Fruit fly (Drosophila melanogaster) Kc167 (cell line): Measurements from ENCODE around the gene rumi.

Experiments
- Myc ChIP-seq: fragments of >200 bp; optimal IDR thresholded peaks from 2 replicates; lab custom pipeline; 2017; ENCODE audit warnings: missing external identifiers
- Sin3A ChIP-seq: fragments of >200 bp; optimal IDR thresholded peaks from 2 replicates; lab custom pipeline; 2018; ENCODE audit warnings: missing external identifiers
- h ChIP-seq: fragments of >200 bp; optimal IDR thresholded peaks from 3 replicates; lab custom pipeline; 2018; ENCODE audit warnings: missing external identifiers
- insv ChIP-seq: fragments of >200 bp; optimal IDR thresholded peaks from 3 replicates; lab custom pipeline; 2018; ENCODE audit warnings: missing external identifiers
- psq ChIP-seq: fragments of >200 bp; optimal IDR thresholded peaks from 2 replicates; lab custom pipeline; 2017; ENCODE audit warnings: missing external identifiers
- ttk ChIP-seq: sonication (Bioruptor generic); optimal IDR thresholded peaks from 2 replicates; lab custom pipeline; 2017; ENCODE audit warnings: missing external identifiers

dm6 chr3R:22740930-22741329 lies 9.5 kb downstream of the rumi start, which contains the start of the genes Dcr-1 and CG6985:
- TF ChIP-seq h (no peak), Myc (no peak), insv (no peak), ttk (no peak), psq (lab: Kevin White, UChicago) (no peak), Sin3A (no peak)
